Worm (Caenorhabditis elegans) whole organism, L4/young adult: Measurements from ENCODE around the gene fbxb-74.

Experiments
- W03F9.2 ChIP-seq: fragments of 150-350 bp; optimal IDR thresholded peaks from 2 replicates; lab custom pipeline; 2014; ENCODE audit warnings: missing biosample characterization, missing genetic modification characterization
- dao-5 ChIP-seq: sonication (generic microtip); optimal IDR thresholded peaks from 2 replicates; lab custom pipeline; 2016; ENCODE audit warnings: missing genotype, missing genetic modification characterization, moderate library complexity, missing compliant biosample characterization
- him-1 ChIP-seq: sonication (generic microtip); optimal IDR thresholded peaks from 2 replicates; lab custom pipeline; 2016; ENCODE audit warnings: missing genotype, missing genetic modification reagents, missing genetic modification characterization, missing compliant biosample characterization

- TF ChIP-seq him-1 (tag; lab: Kevin White, UChicago) (no peak), W03F9.2 (tag; lab: Kevin White, UChicago) (no peak), dao-5 (tag; lab: Kevin White, UChicago) (no peak)
These were observed 28.6 kb downstream of the fbxb-74 start for ce11 chrIV:4410526-4410925.
